Worm (Caenorhabditis elegans) whole organism, late embryonic: Measurements from ENCODE around the gene D2096.11.

Experiments used
- F13H6.1 ChIP-seq: sonication (generic microtip); optimal IDR thresholded peaks from 2 replicates; lab custom pipeline; 2016; ENCODE audit warnings: missing genetic modification characterization, missing compliant biosample characterization
- K09A11.1 ChIP-seq: sonication (generic microtip); optimal IDR thresholded peaks from 2 replicates; lab custom pipeline; 2017; ENCODE audit warnings: antibody characterized with exemption, mild to moderate bottlenecking, missing genetic modification characterization, missing compliant biosample characterization; ENCODE audit not compliant: insufficient read depth
- ama-1 ChIP-seq: fragments of 150-350 bp; optimal IDR thresholded peaks from 2 replicates; lab custom pipeline; 2014
- ceh-2 ChIP-seq: sonication (generic microtip); optimal IDR thresholded peaks from 2 replicates; lab custom pipeline; 2016; ENCODE audit warnings: missing genotype, missing genetic modification characterization, missing compliant biosample characterization
- ceh-48 ChIP-seq: sonication (generic microtip); optimal IDR thresholded peaks from 2 replicates; lab custom pipeline; 2016; ENCODE audit warnings: missing genetic modification characterization, inconsistent platforms, missing compliant biosample characterization
- dve-1 ChIP-seq: sonication (generic microtip); optimal IDR thresholded peaks from 2 replicates; lab custom pipeline; 2017; ENCODE audit warnings: antibody characterized with exemption, mild to moderate bottlenecking, missing genetic modification characterization, missing compliant biosample characterization
- hlh-30 ChIP-seq: sonication (generic microtip); optimal IDR thresholded peaks from 2 replicates; lab custom pipeline; 2017; ENCODE audit warnings: antibody characterized with exemption, missing genetic modification characterization, missing compliant biosample characterization; ENCODE audit not compliant: insufficient read depth
- lim-6 ChIP-seq: sonication (generic microtip); optimal IDR thresholded peaks from 2 replicates; lab custom pipeline; 2016; ENCODE audit warnings: missing genetic modification characterization, missing compliant biosample characterization
- pax-1 ChIP-seq: fragments of 150-350 bp; optimal IDR thresholded peaks from 2 replicates; lab custom pipeline; 2014; ENCODE audit warnings: missing biosample characterization, missing genetic modification characterization
- pqm-1 ChIP-seq: sonication (generic microtip); optimal IDR thresholded peaks from 2 replicates; lab custom pipeline; 2016; ENCODE audit warnings: missing genetic modification characterization, missing compliant biosample characterization
- unc-55 ChIP-seq: sonication (generic microtip); optimal IDR thresholded peaks from 2 replicates; lab custom pipeline; 2017; ENCODE audit warnings: missing biosample characterization, missing genetic modification reagents, missing genetic modification characterization

ce11 chrIV:8432709-8433108 is 38.7 kb upstream of the D2096.11 start, which contains the start of the genes T26A8.4 and pdtf-1:
- peak; percentile 1 for TF ChIP-seq ceh-2 (tag; lab: Kevin White, UChicago)
- no peak for TF ChIP-seq lim-6 (tag; lab: Kevin White, UChicago)
- TF ChIP-seq unc-55 (GFP tag; lab: Kevin White, UChicago) = peak; percentile 87
- TF ChIP-seq ceh-48 (tag; lab: Kevin White, UChicago) = peak; percentile 11
- no peak for TF ChIP-seq F13H6.1 (tag; lab: Kevin White, UChicago)
- peak; percentile 92 for TF ChIP-seq ama-1
- TF ChIP-seq pax-1 = peak; percentile 94
- peak; percentile 65 for TF ChIP-seq dve-1 (tag; lab: Kevin White, UChicago)
- TF ChIP-seq K09A11.1 = peak; percentile 50
- no peak for TF ChIP-seq pqm-1
- peak; percentile 95 for TF ChIP-seq hlh-30
